Fruit fly (Drosophila melanogaster): ENCODE results near the gene CG13837.

DNA sequence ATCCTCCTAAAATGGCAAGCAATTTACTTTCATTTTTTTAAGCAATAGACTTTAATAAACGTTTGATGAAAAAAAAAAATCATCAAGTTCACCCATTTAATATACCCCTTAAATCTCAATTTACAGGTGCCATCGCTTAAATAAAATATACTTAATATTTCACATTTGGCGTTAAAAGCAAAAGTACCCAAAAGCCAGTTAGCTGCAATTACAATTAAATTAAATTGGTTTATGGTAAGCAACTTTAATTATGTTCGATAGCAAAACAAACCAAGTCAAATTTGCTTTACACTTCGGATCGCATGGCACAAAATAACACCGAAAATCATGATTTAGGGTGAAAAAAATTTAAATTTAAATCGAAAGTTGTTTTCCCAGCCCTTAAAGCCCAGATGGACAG lies 1.8 kb upstream of the CG13837 start, which contains the start of gene CG13838:
- TF ChIP-seq insv (optimal IDR thresholded peaks at IDR 0.05), result no peak
- TF ChIP-seq h (optimal IDR thresholded peaks at IDR 0.05), result no peak
- no peak for TF ChIP-seq ttk (optimal IDR thresholded peaks at IDR 0.05)
- TF ChIP-seq Sin3A (optimal IDR thresholded peaks at IDR 0.05), result no peak
